Fruit fly (Drosophila melanogaster) whole organism, adult: ENCODE measurements around the gene Lcp65Aa.

ENCODE experiments used
- CG11617 ChIP-seq: fragments of 200-800 bp; sonication (Bioruptor generic); optimal IDR thresholded peaks from 2 replicates; lab custom pipeline; 2017; ENCODE audit warnings: mild to moderate bottlenecking, missing biosample characterization, missing genetic modification reagents, missing genetic modification characterization
- CG12768 ChIP-seq: fragments of 200-800 bp; sonication (Bioruptor generic); optimal IDR thresholded peaks from 2 replicates; lab custom pipeline; 2017; ENCODE audit warnings: missing biosample characterization, missing genetic modification characterization, mild to moderate bottlenecking, moderate library complexity, missing genetic modification reagents
- CG14711 ChIP-seq: fragments of 200-800 bp; sonication (Bioruptor generic); optimal IDR thresholded peaks from 2 replicates; lab custom pipeline; 2018; ENCODE audit warnings: missing biosample characterization, mild to moderate bottlenecking, missing genetic modification characterization, moderate library complexity
- CG1620 ChIP-seq: fragments of 200-800 bp; sonication (Bioruptor generic); optimal IDR thresholded peaks from 2 replicates; lab custom pipeline; 2016; ENCODE audit warnings: missing biosample characterization, missing genetic modification characterization
- CG33017 ChIP-seq: fragments of 200-800 bp; sonication (Bioruptor generic); optimal IDR thresholded peaks from 2 replicates; lab custom pipeline; 2018; ENCODE audit warnings: missing biosample characterization, mild to moderate bottlenecking, missing genetic modification characterization, moderate library complexity
- CG5204 ChIP-seq: fragments of 200-800 bp; sonication (Bioruptor generic); optimal IDR thresholded peaks from 2 replicates; lab custom pipeline; 2016; ENCODE audit warnings: missing biosample characterization, missing genetic modification characterization
- CG7045 ChIP-seq: fragments of 200-800 bp; sonication (Bioruptor generic); optimal IDR thresholded peaks from 2 replicates; lab custom pipeline; 2017; ENCODE audit warnings: missing biosample characterization, mild to moderate bottlenecking, missing genetic modification characterization
- CG7101 ChIP-seq: fragments of 200-800 bp; sonication (Bioruptor generic); optimal IDR thresholded peaks from 2 replicates; lab custom pipeline; 2018; ENCODE audit warnings: missing biosample characterization, mild to moderate bottlenecking, missing genetic modification characterization, moderate library complexity
- Clk ChIP-seq: fragments of 200-800 bp; sonication (Bioruptor generic); optimal IDR thresholded peaks from 2 replicates; lab custom pipeline; 2017; ENCODE audit warnings: missing biosample characterization, missing genetic modification characterization
- Crg-1 ChIP-seq: fragments of 200-800 bp; sonication (Bioruptor generic); optimal IDR thresholded peaks from 2 replicates; lab custom pipeline; 2016; ENCODE audit warnings: missing biosample characterization, missing genetic modification characterization
- Hr96 ChIP-seq: fragments of 200-800 bp; sonication (Bioruptor generic); optimal IDR thresholded peaks from 2 replicates; lab custom pipeline; 2016; ENCODE audit warnings: missing biosample characterization, missing genetic modification characterization
- Mnt ChIP-seq: fragments of 200-800 bp; sonication (Bioruptor generic); optimal IDR thresholded peaks from 2 replicates; lab custom pipeline; 2016; ENCODE audit warnings: missing biosample characterization, mild to moderate bottlenecking, missing genetic modification characterization
- bab1 ChIP-seq: fragments of 200-800 bp; sonication (Bioruptor generic); optimal IDR thresholded peaks from 3 replicates; lab custom pipeline; 2019; ENCODE audit warnings: missing biosample characterization, mild to moderate bottlenecking, missing genetic modification characterization, moderate library complexity
- cic ChIP-seq: fragments of 200-800 bp; sonication (Bioruptor generic); optimal IDR thresholded peaks from 2 replicates; lab custom pipeline; 2017; ENCODE audit warnings: missing biosample characterization, mild to moderate bottlenecking, missing genetic modification characterization, moderate library complexity
- cnc ChIP-seq, 2 experiments: fragments of >200 bp; optimal IDR thresholded peaks; 2 replicates each; lab custom pipeline; 2017
- kay ChIP-seq: fragments of 200-800 bp; sonication (Bioruptor generic); peaks from one replicate; lab custom pipeline; 2016; ENCODE audit warnings: missing biosample characterization, missing genetic modification characterization, borderline replicate concordance
- ovo ChIP-seq: fragments of 200-800 bp; sonication (Bioruptor generic); optimal IDR thresholded peaks from 2 replicates; lab custom pipeline; 2016; ENCODE audit warnings: missing biosample characterization, missing genetic modification characterization
- pad ChIP-seq: fragments of 200-800 bp; sonication (Bioruptor generic); optimal IDR thresholded peaks from 3 replicates; lab custom pipeline; 2017; ENCODE audit warnings: missing biosample characterization, missing genetic modification characterization, mild to moderate bottlenecking, moderate library complexity, missing genetic modification reagents
- tj ChIP-seq: fragments of 200-800 bp; sonication (Bioruptor generic); optimal IDR thresholded peaks from 3 replicates; lab custom pipeline; 2017; ENCODE audit warnings: missing biosample characterization, mild to moderate bottlenecking, missing genetic modification characterization, moderate library complexity
- toe ChIP-seq: fragments of 200-800 bp; sonication (Bioruptor generic); optimal IDR thresholded peaks from 2 replicates; lab custom pipeline; 2016; ENCODE audit warnings: missing biosample characterization, missing genetic modification characterization

The Lcp65Aa gene

DNA sequence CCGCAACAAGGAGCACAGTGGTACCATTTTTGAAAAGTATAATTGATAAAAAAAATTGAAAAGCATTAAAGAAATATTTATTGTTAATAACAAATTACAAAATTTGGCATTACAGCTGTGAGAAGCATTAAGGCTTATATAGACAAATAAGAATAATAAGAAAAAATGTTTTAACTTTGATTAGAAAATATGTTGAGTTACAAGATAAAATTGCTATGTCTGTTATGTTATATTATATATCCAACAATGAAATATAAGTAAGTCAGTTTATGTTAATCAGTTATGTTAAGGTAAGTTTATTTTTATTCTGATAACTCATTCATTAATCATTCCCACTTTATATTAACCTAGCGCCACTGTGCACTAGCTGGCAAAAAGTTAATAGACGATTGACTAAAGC is 8.8 kb downstream of the Lcp65Aa start:
- TF ChIP-seq CG7101 (tag; lab: Kevin White, UChicago), result no peak

DNA sequence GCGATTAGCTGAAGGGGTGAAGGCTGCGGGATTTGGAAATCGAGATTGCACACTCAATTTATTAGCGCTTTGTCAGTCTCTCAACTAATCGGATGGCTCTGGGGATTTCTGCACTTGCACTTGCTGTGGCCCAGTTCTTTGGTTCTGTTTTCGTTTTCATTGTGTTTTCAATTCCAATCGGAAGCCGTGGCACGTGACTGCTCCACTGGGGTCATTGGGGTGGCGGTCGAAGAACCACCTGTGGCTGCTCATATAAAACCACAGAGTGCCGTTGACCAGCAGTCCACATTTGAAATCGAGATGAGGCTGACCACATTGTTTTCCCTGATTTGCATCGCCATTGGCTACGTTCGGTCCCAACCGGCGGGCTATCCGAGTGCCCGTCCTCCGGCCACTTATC is 9.4 kb downstream of the Lcp65Aa start, which contains the start of gene Cpr65Az:
TSS of gene Cpr65Az (plus strand) at position 301 of the 400 bp plus-strand sequence.
- TF ChIP-seq CG12768 (GFP tag; lab: Kevin White, UChicago) (no peak), CG7101 (tag; lab: Kevin White, UChicago) (no peak), tj (GFP tag; lab: Kevin White, UChicago) (no peak), Hr96 (GFP tag; lab: Kevin White, UChicago) (no peak), CG5204 (GFP tag; lab: Kevin White, UChicago) (no peak), CG1620 (no peak), cnc (optimal IDR thresholded peaks at IDR 0.05; lab: Kevin White, UChicago) (no peak), pad (no peak), cic (GFP tag; lab: Kevin White, UChicago) (no peak), Clk (GFP tag; lab: Kevin White, UChicago) (no peak)

DNA sequence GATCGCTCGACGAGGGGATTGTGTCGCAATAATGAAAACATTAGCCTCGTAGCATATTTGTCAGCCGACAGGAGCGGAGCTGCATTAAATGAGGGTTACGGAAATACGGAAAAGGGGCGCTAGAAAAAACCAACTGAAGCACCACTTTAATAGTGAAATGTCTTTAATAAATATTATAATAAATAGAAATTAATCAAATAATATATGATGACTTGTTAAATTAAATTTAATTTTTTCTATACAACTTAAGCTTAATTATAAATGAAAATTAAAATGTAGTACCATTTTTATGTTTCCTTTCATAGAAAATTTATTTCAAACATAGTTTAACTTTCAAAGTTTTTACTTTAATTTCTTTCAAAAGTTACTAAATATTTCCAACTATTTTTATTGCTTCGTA is 10.9 kb downstream of the Lcp65Aa start:
- TF ChIP-seq CG5204 (GFP tag; lab: Kevin White, UChicago), result no peak
- TF ChIP-seq CG7101 (tag; lab: Kevin White, UChicago), result no peak
- TF ChIP-seq Clk (GFP tag; lab: Kevin White, UChicago), result no peak
- no peak for TF ChIP-seq CG7045 (GFP tag; lab: Kevin White, UChicago)
- TF ChIP-seq CG33017 (tag; lab: Kevin White, UChicago), result no peak
- no peak for TF ChIP-seq CG14711 (tag; lab: Kevin White, UChicago)
- no peak for TF ChIP-seq bab1 (GFP tag; lab: Kevin White, UChicago)
- no peak for TF ChIP-seq pad
- TF ChIP-seq Crg-1, result no peak
- TF ChIP-seq ovo (GFP tag; lab: Kevin White, UChicago), result no peak
- TF ChIP-seq cic (GFP tag; lab: Kevin White, UChicago), result no peak
- TF ChIP-seq toe (GFP tag; lab: Kevin White, UChicago), result no peak
- TF ChIP-seq CG11617, result no peak

DNA sequence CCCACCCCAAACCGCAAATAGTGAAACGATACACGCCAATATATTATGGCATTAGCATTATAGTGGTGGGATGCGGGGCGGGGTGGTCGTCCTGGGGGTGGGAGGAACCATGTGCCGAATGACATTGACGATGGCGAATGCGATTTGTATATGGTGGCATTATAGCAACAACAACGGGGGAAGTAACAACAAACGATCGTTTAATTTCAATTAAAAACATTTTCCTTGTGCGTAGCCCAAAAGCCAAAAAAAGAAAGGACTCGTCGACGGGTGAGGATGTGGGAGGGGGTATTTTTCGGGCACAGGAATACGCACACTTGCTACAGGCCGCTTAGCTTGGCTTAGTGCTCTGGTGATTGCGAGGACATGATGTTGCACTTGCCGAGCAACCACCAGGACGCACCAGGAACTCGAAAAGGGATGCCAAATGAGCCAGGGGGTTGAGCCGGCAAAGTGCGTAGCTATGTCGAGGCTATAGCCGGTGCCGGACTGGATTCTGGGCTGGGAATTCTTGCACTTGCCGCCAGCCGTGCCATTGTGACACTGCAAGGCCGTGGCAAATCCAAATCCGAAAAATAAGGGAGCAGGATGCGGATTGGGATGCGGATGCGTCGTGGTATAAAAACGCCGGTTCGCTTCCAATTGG is 11.5 kb downstream of the Lcp65Aa start, which contains the start of gene Prdm13:
TSS of gene Prdm13 (plus strand) at position 645 of the 646 bp plus-strand sequence.
- TF ChIP-seq cnc (optimal IDR thresholded peaks at IDR 0.05; lab: Kevin White, UChicago), result no peak
- no peak for TF ChIP-seq CG11617
- no peak for TF ChIP-seq CG7101 (tag; lab: Kevin White, UChicago)
- TF ChIP-seq Hr96 (GFP tag; lab: Kevin White, UChicago), result no peak
- TF ChIP-seq bab1 (GFP tag; lab: Kevin White, UChicago), result no peak
- TF ChIP-seq tj (GFP tag; lab: Kevin White, UChicago), result no peak
- TF ChIP-seq Clk (GFP tag; lab: Kevin White, UChicago), result no peak
- no peak for TF ChIP-seq CG1620
- no peak for TF ChIP-seq kay
- no peak for TF ChIP-seq CG7045 (GFP tag; lab: Kevin White, UChicago)
- TF ChIP-seq CG12768 (GFP tag; lab: Kevin White, UChicago), result no peak
- TF ChIP-seq toe (GFP tag; lab: Kevin White, UChicago), result no peak
- no peak for TF ChIP-seq CG33017 (tag; lab: Kevin White, UChicago)
- no peak for TF ChIP-seq CG14711 (tag; lab: Kevin White, UChicago)
- TF ChIP-seq CG5204 (GFP tag; lab: Kevin White, UChicago), result no peak
- no peak for TF ChIP-seq ovo (GFP tag; lab: Kevin White, UChicago)
- no peak for TF ChIP-seq cic (GFP tag; lab: Kevin White, UChicago)

DNA sequence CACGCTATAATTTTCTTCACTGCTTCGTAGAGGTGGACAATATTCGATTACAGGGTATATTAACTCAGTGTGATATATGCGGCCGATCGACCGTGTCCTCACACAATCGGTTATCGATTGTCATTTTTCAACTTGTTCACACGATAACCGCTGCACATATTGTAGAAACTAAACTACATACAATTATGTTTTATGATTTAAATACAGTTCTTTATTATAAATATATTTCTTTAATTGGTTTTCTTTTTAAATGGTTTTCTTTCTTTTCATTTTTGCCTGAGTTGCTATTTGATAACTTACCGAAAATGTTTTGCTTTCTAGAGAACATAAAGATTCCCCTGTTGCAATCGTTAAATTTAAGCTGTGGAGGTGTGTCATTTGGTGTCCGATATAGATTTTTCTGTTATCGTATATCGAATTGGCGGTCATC is 22.7 kb downstream of the Lcp65Aa start, which contains the start of the genes fmt and CG7376:
TSS of gene fmt (minus strand) at position 55 of the 430 bp plus-strand sequence.
TSS of gene CG7376 (plus strand) at position 423 of the 430 bp plus-strand sequence.
- TF ChIP-seq CG12768 (GFP tag; lab: Kevin White, UChicago) (peak; percentile 32), CG7045 (GFP tag; lab: Kevin White, UChicago) (peak; percentile 37), Mnt (GFP tag; lab: Kevin White, UChicago) (peak; percentile 20), CG1620 (peak; percentile 3), CG7101 (tag; lab: Kevin White, UChicago) (peak; percentile 30), CG5204 (GFP tag; lab: Kevin White, UChicago) (no peak), Clk (GFP tag; lab: Kevin White, UChicago) (no peak), CG14711 (tag; lab: Kevin White, UChicago) (peak; percentile 48), toe (GFP tag; lab: Kevin White, UChicago) (peak; percentile 24), CG11617 (peak; percentile 27), Hr96 (GFP tag; lab: Kevin White, UChicago) (no peak), Crg-1 (no peak)

DNA sequence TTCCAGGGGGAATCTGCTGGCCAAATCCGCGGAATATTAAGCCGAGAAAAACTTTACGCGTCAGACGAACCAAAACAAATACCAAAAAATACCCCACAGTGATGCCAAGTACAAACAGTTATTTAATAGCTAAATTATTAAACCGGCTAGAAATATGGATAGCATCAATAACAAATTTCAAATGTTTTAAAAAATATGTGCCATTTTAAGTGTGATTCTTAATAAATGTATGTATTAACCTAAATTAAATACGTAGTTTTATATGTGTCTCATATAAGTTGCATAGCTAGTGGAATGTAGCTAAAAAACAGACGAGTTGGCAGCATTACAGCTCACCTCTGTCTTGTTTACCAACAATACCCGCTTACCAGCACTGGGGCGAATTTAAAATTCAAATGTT is 30.7 kb downstream of the Lcp65Aa start, which contains the start of gene CG10274:
TSS of gene CG10274 (minus strand) at position 54 of the 400 bp plus-strand sequence.
- peak; percentile 45 for TF ChIP-seq CG33017 (tag; lab: Kevin White, UChicago)
- TF ChIP-seq pad, result peak; percentile 70
- no peak for TF ChIP-seq kay
- TF ChIP-seq toe (GFP tag; lab: Kevin White, UChicago), result peak; percentile 79
- peak; percentile 73 for TF ChIP-seq CG12768 (GFP tag; lab: Kevin White, UChicago)
- TF ChIP-seq cic (GFP tag; lab: Kevin White, UChicago), result peak; percentile 23
- TF ChIP-seq Clk (GFP tag; lab: Kevin White, UChicago), result peak; percentile 52
- peak; percentile 41 for TF ChIP-seq Mnt (GFP tag; lab: Kevin White, UChicago)
- no peak for TF ChIP-seq CG5204 (GFP tag; lab: Kevin White, UChicago)
- peak; percentile 77 for TF ChIP-seq CG7101 (tag; lab: Kevin White, UChicago)
- peak; percentile 68 for TF ChIP-seq Hr96 (GFP tag; lab: Kevin White, UChicago)
- TF ChIP-seq CG14711 (tag; lab: Kevin White, UChicago), result peak; percentile 76
- no peak for TF ChIP-seq cnc (optimal IDR thresholded peaks at IDR 0.05; lab: Kevin White, UChicago)
- TF ChIP-seq CG1620, result peak; percentile 82
- TF ChIP-seq bab1 (GFP tag; lab: Kevin White, UChicago), result peak; percentile 61
- TF ChIP-seq Crg-1, result peak; percentile 74
- peak; percentile 42 for TF ChIP-seq tj (GFP tag; lab: Kevin White, UChicago)
- peak; percentile 67 for TF ChIP-seq CG7045 (GFP tag; lab: Kevin White, UChicago)
- TF ChIP-seq CG11617, result peak; percentile 75
- TF ChIP-seq ovo (GFP tag; lab: Kevin White, UChicago), result peak; percentile 52
